Fruit fly (Drosophila melanogaster): ENCODE data around the gene Socs36E.
A peak's percentile ranks its signal among the peaks of the same experiment; 100 is the strongest.

The Socs36E gene

dm6 chr2L:18141471-18142345 is 10.5 kb downstream of the Socs36E start:
- TF ChIP-seq toe (GFP tag; optimal IDR thresholded peaks at IDR 0.05) = no peak
- no peak for TF ChIP-seq kay (GFP tag; ENCODE audit: borderline replicate concordance)
- peak; percentile 32 for TF ChIP-seq CG5204 (GFP tag; optimal IDR thresholded peaks at IDR 0.05)
- TF ChIP-seq pad (GFP tag; optimal IDR thresholded peaks at IDR 0.05) = no peak
- TF ChIP-seq cnc (optimal IDR thresholded peaks at IDR 0.05) = no peak
- TF ChIP-seq CG33017 (tag; optimal IDR thresholded peaks at IDR 0.05) = peak; percentile 35
- TF ChIP-seq CG12768 (GFP tag; optimal IDR thresholded peaks at IDR 0.05) = peak; percentile 15
- TF ChIP-seq CG11617 (GFP tag; optimal IDR thresholded peaks at IDR 0.05) = peak; percentile 49
- no peak for TF ChIP-seq ovo (GFP tag; optimal IDR thresholded peaks at IDR 0.05)
- TF ChIP-seq CG7101 (tag; optimal IDR thresholded peaks at IDR 0.05) = peak; percentile 34
- peak; percentile 27 for TF ChIP-seq CG14711 (tag; optimal IDR thresholded peaks at IDR 0.05)
- TF ChIP-seq tj (GFP tag; optimal IDR thresholded peaks at IDR 0.05) = peak; percentile 77
- no peak for TF ChIP-seq cic (GFP tag; optimal IDR thresholded peaks at IDR 0.05)
- TF ChIP-seq bab1 (GFP tag; optimal IDR thresholded peaks at IDR 0.05) = peak; percentile 5

DNA sequence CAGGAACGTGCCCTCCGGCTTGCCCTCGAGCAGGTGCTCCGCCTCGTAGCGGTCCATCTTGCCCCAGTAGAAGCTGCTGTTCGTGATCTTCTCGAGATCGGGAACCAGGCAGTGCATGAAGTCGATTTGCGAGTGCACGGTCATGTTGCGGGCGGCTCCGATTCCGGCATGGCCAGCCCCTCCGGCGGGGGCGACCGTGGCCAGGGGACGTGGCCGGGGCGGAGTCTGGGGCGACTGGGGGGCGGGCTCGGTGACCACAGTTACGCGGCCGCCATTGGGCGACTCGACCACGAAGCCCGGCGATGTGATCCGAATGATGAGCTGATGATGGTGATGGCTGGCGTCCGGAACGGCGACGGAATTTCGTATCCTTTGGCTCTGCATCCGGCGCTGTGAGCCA is 11.7 kb downstream of the Socs36E start:
- no peak for TF ChIP-seq Crg-1 (GFP tag; optimal IDR thresholded peaks at IDR 0.05)
- TF ChIP-seq Hr96 (GFP tag; optimal IDR thresholded peaks at IDR 0.05) = no peak
- TF ChIP-seq Mnt (GFP tag; optimal IDR thresholded peaks at IDR 0.05) = no peak
- no peak for TF ChIP-seq cnc (optimal IDR thresholded peaks at IDR 0.05)
- no peak for TF ChIP-seq toe (GFP tag; optimal IDR thresholded peaks at IDR 0.05)
- no peak for TF ChIP-seq CG7045 (GFP tag; optimal IDR thresholded peaks at IDR 0.05)
- no peak for TF ChIP-seq ovo (GFP tag; optimal IDR thresholded peaks at IDR 0.05)
- no peak for TF ChIP-seq CG5204 (GFP tag; optimal IDR thresholded peaks at IDR 0.05)
- no peak for TF ChIP-seq CG14711 (tag; optimal IDR thresholded peaks at IDR 0.05)
- TF ChIP-seq bab1 (GFP tag; optimal IDR thresholded peaks at IDR 0.05) = no peak

DNA sequence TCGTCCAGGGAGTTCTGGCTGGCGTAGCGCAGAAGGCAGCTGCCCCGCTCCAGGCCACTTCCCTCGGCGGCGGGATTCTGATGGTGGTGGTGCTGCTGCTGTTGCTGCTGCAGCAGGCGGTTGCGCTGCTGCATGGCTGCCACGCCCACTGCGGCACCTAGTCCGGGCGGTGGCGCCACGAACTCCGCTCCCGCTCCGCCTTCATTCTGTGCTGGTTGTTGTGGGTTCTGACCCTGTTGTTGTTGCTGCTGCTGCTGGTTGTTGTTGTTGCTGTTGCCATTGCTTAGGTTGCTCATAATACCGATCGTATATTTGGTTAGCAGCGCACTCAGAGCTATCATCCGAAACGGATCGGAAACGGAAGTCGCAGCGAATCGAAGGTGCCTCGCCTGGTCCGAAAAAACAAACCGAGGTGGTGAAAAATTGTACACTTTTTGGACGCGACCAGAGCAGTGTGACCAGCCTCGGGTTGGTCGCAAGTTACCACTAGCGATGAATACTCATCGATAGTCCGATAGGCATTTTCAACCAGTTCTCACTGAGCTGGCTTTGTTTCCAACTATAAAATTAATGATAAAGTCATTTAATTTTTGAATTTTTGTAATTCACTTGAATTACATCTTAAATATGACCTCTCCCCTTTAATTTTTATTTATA is 14.5 kb downstream of the Socs36E start, which contains the start of gene kel:
Gene kel, minus strand, starts transcription at position 493 of the 657 bp plus-strand sequence.
- no peak for TF ChIP-seq Crg-1 (GFP tag; optimal IDR thresholded peaks at IDR 0.05)
- no peak for TF ChIP-seq pad (GFP tag; optimal IDR thresholded peaks at IDR 0.05)
- TF ChIP-seq CG33017 (tag; optimal IDR thresholded peaks at IDR 0.05) = peak; percentile 28
- TF ChIP-seq CG11617 (GFP tag; optimal IDR thresholded peaks at IDR 0.05) = no peak
- TF ChIP-seq toe (GFP tag; optimal IDR thresholded peaks at IDR 0.05) = no peak
- TF ChIP-seq bab1 (GFP tag; optimal IDR thresholded peaks at IDR 0.05) = peak; percentile 63
- no peak for TF ChIP-seq CG1620 (GFP tag; optimal IDR thresholded peaks at IDR 0.05)
- TF ChIP-seq CG5204 (GFP tag; optimal IDR thresholded peaks at IDR 0.05) = no peak
- no peak for TF ChIP-seq cnc (optimal IDR thresholded peaks at IDR 0.05)
- peak; percentile 4 for TF ChIP-seq cic (GFP tag; optimal IDR thresholded peaks at IDR 0.05)
- TF ChIP-seq Hr96 (GFP tag; optimal IDR thresholded peaks at IDR 0.05) = no peak
- peak; percentile 20 for TF ChIP-seq tj (GFP tag; optimal IDR thresholded peaks at IDR 0.05)
- TF ChIP-seq CG7045 (GFP tag; optimal IDR thresholded peaks at IDR 0.05) = no peak
- no peak for TF ChIP-seq kay (GFP tag; ENCODE audit: borderline replicate concordance)
- TF ChIP-seq Clk (GFP tag; optimal IDR thresholded peaks at IDR 0.05) = no peak
- TF ChIP-seq CG7101 (tag; optimal IDR thresholded peaks at IDR 0.05) = peak; percentile 26
- TF ChIP-seq CG12768 (GFP tag; optimal IDR thresholded peaks at IDR 0.05) = peak; percentile 28
- TF ChIP-seq CG14711 (tag; optimal IDR thresholded peaks at IDR 0.05) = peak; percentile 22
- TF ChIP-seq Mnt (GFP tag; optimal IDR thresholded peaks at IDR 0.05) = peak; percentile 9
- no peak for TF ChIP-seq ovo (GFP tag; optimal IDR thresholded peaks at IDR 0.05)

DNA sequence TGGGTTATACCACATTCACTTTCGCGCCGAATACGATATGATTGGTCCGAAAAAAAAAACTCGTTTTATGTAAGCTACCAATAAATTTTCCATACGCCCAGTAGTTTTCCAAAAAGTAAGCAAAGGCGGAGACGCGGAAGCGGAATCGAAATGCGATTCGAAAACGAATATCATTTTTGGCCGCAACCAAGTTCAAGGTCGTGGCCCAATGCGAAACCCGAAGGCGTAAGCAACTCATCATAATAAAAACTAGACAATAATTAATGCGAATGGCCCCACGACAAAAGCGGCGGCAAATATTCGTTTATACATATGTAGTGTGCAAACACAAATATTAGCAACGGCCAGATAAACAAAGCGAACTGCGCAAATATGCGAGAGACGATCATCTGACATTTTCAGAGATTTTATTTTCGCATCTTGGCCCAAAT is 15.8 kb downstream of the Socs36E start:
- TF ChIP-seq CG11617 (GFP tag; optimal IDR thresholded peaks at IDR 0.05) (peak; percentile 54), pad (GFP tag; optimal IDR thresholded peaks at IDR 0.05) (peak; percentile 35), cnc (optimal IDR thresholded peaks at IDR 0.05) (no peak), CG7101 (tag; optimal IDR thresholded peaks at IDR 0.05) (peak; percentile 45), CG14711 (tag; optimal IDR thresholded peaks at IDR 0.05) (peak; percentile 25), toe (GFP tag; optimal IDR thresholded peaks at IDR 0.05) (no peak), CG5204 (GFP tag; optimal IDR thresholded peaks at IDR 0.05) (peak; percentile 17), Clk (GFP tag; optimal IDR thresholded peaks at IDR 0.05) (peak; percentile 40), bab1 (GFP tag; optimal IDR thresholded peaks at IDR 0.05) (no peak), CG12768 (GFP tag; optimal IDR thresholded peaks at IDR 0.05) (peak; percentile 60), kay (GFP tag; ENCODE audit: borderline replicate concordance) (peak; percentile 67), Mnt (GFP tag; optimal IDR thresholded peaks at IDR 0.05) (peak; percentile 15), tj (GFP tag; optimal IDR thresholded peaks at IDR 0.05) (peak; percentile 5), ovo (GFP tag; optimal IDR thresholded peaks at IDR 0.05) (peak; percentile 28), Hr96 (GFP tag; optimal IDR thresholded peaks at IDR 0.05) (peak; percentile 41), Crg-1 (GFP tag; optimal IDR thresholded peaks at IDR 0.05) (peak; percentile 41), CG7045 (GFP tag; optimal IDR thresholded peaks at IDR 0.05) (peak; percentile 75), cic (GFP tag; optimal IDR thresholded peaks at IDR 0.05) (peak; percentile 67), CG1620 (GFP tag; optimal IDR thresholded peaks at IDR 0.05) (no peak), CG33017 (tag; optimal IDR thresholded peaks at IDR 0.05) (peak; percentile 32)

DNA sequence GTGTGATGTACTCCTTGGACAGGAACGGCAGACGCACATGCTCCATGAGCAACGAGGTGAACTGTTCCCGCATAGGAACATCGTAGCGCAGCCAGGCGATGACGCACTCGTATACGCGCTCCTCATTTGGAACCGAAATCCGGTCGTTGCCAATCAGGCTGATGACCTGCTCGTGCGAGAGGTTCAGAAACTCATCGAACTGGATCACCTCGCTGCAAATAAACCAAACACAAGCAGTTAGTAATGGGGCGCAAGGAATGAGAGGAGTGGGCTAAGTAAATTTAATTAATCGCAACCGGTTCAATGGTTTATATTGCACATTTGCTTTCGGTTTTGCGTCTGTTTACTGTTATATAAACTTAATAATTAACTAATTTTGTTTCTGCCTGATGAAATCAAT is 17.6 kb downstream of the Socs36E start:
- TF ChIP-seq CG7101 (tag; optimal IDR thresholded peaks at IDR 0.05) = no peak

Data from whole organism, adult.